Fruit fly (Drosophila melanogaster): ENCODE measurements around the gene CG43390.
"Not testable (repeated sequence)": the region's sequence is repeated elsewhere in the genome, so short reads cannot be mapped to it uniquely, and the experiment has no call there.

DNA sequence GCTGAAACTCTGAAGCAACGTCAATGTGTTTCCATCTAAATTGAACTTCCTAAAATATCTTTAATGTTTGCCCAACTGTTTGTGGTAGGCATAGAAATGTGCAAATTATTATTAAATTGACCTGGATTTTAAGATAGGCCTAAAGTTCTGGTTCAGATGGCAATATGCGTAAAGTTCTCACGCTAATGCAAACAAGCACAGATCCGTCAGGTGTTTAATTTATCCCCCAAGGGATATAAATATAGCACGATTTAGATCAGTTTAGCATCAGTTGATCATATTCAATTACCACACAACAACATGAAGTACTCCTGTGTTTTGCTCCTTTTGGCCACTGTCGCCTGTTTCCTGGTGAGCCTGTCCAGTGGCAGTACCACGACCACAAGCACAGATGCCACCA, 9.6 kb upstream of the CG43390 start, which contains the start of gene CG7377:
- not testable (repeated sequence) for TF ChIP-seq Trl (optimal IDR thresholded peaks at IDR 0.05); Trl (GFP tag; optimal IDR thresholded peaks at IDR 0.05); Poxn (GFP tag; IDR thresholded peaks at IDR 0.05); yki (optimal IDR thresholded peaks at IDR 0.05); br (optimal IDR thresholded peaks at IDR 0.05); CG32772 (GFP tag; IDR thresholded peaks at IDR 0.05); CoRest (tag; optimal IDR thresholded peaks at IDR 0.05); CG18262 (tag; optimal IDR thresholded peaks at IDR 0.05); CG15073 (GFP tag; optimal IDR thresholded peaks at IDR 0.05); aop (GFP tag; IDR thresholded peaks at IDR 0.05); luna (GFP tag; optimal IDR thresholded peaks at IDR 0.05); CG43689 (GFP tag; IDR thresholded peaks at IDR 0.05); Taf1 (GFP tag; IDR thresholded peaks at IDR 0.05); h (optimal IDR thresholded peaks at IDR 0.05); tna (GFP tag; IDR thresholded peaks at IDR 0.05; ENCODE audit: partially characterized antibody)
